Fruit fly (Drosophila melanogaster) whole organism, embryonic: ENCODE data around the gene RpL13.

ENCODE experiments used
- Bdp1 ChIP-seq: fragments of 200-800 bp; sonication (Bioruptor generic); optimal IDR thresholded peaks from 3 replicates; lab custom pipeline; 2016; ENCODE audit warnings: missing biosample characterization, missing genetic modification characterization
- CG10267 ChIP-seq: fragments of 200-800 bp; sonication (Bioruptor generic); optimal IDR thresholded peaks from 2 replicates; lab custom pipeline; 2018; ENCODE audit warnings: missing biosample characterization, mild to moderate bottlenecking, missing genetic modification characterization, moderate library complexity
- CG10654 ChIP-seq: fragments of 200-800 bp; sonication (Bioruptor generic); optimal IDR thresholded peaks from 2 replicates; lab custom pipeline; 2016; ENCODE audit warnings: missing biosample characterization, missing genetic modification characterization
- CG11093 ChIP-seq: fragments of 200-800 bp; sonication (Bioruptor generic); IDR thresholded peaks from 3 replicates; pipeline ENCODE4 v1.3.6; 2022; ENCODE audit warnings: missing biosample characterization, missing genetic modification characterization
- CG11247 ChIP-seq: fragments of 200-800 bp; sonication (Bioruptor generic); IDR thresholded peaks from 2 replicates; pipeline ENCODE4 v1.3.6; 2022; ENCODE audit warnings: missing biosample characterization, missing genetic modification characterization
- CG12155 ChIP-seq: fragments of 200-800 bp; sonication (Bioruptor generic); optimal IDR thresholded peaks from 3 replicates; lab custom pipeline; 2016; ENCODE audit warnings: missing biosample characterization, missing genetic modification characterization
- CG14050 ChIP-seq: fragments of 200-800 bp; sonication (Bioruptor generic); IDR thresholded peaks from 3 replicates; pipeline ENCODE4 v1.3.6; 2022; ENCODE audit warnings: missing biosample characterization, missing genetic modification characterization
- CG14860 ChIP-seq: fragments of 200-800 bp; sonication (Bioruptor generic); IDR thresholded peaks from 3 replicates; pipeline ENCODE4 v1.3.6; 2022; ENCODE audit warnings: missing biosample characterization, missing genetic modification characterization; ENCODE audit not compliant: partially characterized antibody
- CG17568 ChIP-seq: fragments of 200-800 bp; sonication (Bioruptor generic); optimal IDR thresholded peaks from 2 replicates; lab custom pipeline; 2018; ENCODE audit warnings: missing biosample characterization, mild to moderate bottlenecking, missing genetic modification characterization, moderate library complexity
- CG2889 ChIP-seq: fragments of 200-800 bp; sonication (Bioruptor generic); IDR thresholded peaks from 3 replicates; pipeline ENCODE4 v1.3.6; 2022; ENCODE audit warnings: missing biosample characterization, missing genetic modification characterization
- CG30431 ChIP-seq: fragments of 200-800 bp; sonication (Bioruptor generic); optimal IDR thresholded peaks from 2 replicates; lab custom pipeline; 2017; ENCODE audit warnings: missing biosample characterization, missing genetic modification characterization
- CG31388 ChIP-seq: fragments of 200-800 bp; sonication (Bioruptor generic); optimal IDR thresholded peaks from 2 replicates; lab custom pipeline; 2016; ENCODE audit warnings: missing biosample characterization, missing genetic modification characterization
- CG33213 ChIP-seq: fragments of 200-800 bp; sonication (Bioruptor generic); optimal IDR thresholded peaks from 3 replicates; lab custom pipeline; 2016; ENCODE audit warnings: missing biosample characterization, missing genetic modification characterization
- CG3838 ChIP-seq: fragments of 200-800 bp; sonication (Bioruptor generic); optimal IDR thresholded peaks from 3 replicates; lab custom pipeline; 2016; ENCODE audit warnings: missing biosample characterization, missing genetic modification characterization
- CG4820 ChIP-seq: fragments of 200-800 bp; sonication (Bioruptor generic); optimal IDR thresholded peaks from 3 replicates; lab custom pipeline; 2016; ENCODE audit warnings: missing biosample characterization, missing genetic modification characterization
- CG6791 ChIP-seq: fragments of 200-800 bp; sonication (Bioruptor generic); IDR thresholded peaks from 3 replicates; pipeline ENCODE4 v1.3.6; 2022; ENCODE audit warnings: missing biosample characterization, missing genetic modification characterization; ENCODE audit not compliant: partially characterized antibody
- CG6813 ChIP-seq: fragments of 200-800 bp; sonication (Bioruptor generic); optimal IDR thresholded peaks from 2 replicates; lab custom pipeline; 2017; ENCODE audit warnings: missing biosample characterization, missing genetic modification characterization, mild to moderate bottlenecking, moderate library complexity, missing genetic modification reagents
- D19B ChIP-seq: fragments of 200-800 bp; sonication (Bioruptor generic); optimal IDR thresholded peaks from 2 replicates; lab custom pipeline; 2017; ENCODE audit warnings: missing biosample characterization, mild to moderate bottlenecking, missing genetic modification characterization
- Dad ChIP-seq: fragments of 200-800 bp; sonication (Bioruptor generic); optimal IDR thresholded peaks from 3 replicates; lab custom pipeline; 2016; ENCODE audit warnings: missing biosample characterization, missing genetic modification characterization
- Dref ChIP-seq: fragments of 200-800 bp; sonication (Bioruptor generic); IDR thresholded peaks from 2 replicates; pipeline ENCODE4 v1.3.6; 2022; ENCODE audit warnings: missing biosample characterization, missing genetic modification characterization
- Fer1 ChIP-seq: fragments of 200-800 bp; sonication (Bioruptor generic); optimal IDR thresholded peaks from 2 replicates; lab custom pipeline; 2017; ENCODE audit warnings: missing biosample characterization, mild to moderate bottlenecking, missing genetic modification characterization
- Hand ChIP-seq: fragments of 200-800 bp; sonication (Bioruptor generic); optimal IDR thresholded peaks from 2 replicates; lab custom pipeline; 2017; ENCODE audit warnings: mild to moderate bottlenecking, missing biosample characterization, missing genetic modification reagents, missing genetic modification characterization
- Hr78 ChIP-seq, 2 experiments: fragments of 200-800 bp in 1 of 2; fragments of >200 bp in 1 of 2; sonication (Bioruptor generic) in 1 of 2; optimal IDR thresholded peaks; 2 replicates each; lab custom pipeline; 2017 to 2019; ENCODE audit warnings: missing biosample characterization in 2 of 2, missing genetic modification characterization in 2 of 2, mild to moderate bottlenecking in 1 of 2, moderate library complexity in 1 of 2
- Kr ChIP-seq: fragments of 200-800 bp; sonication (Bioruptor generic); optimal IDR thresholded peaks from 2 replicates; lab custom pipeline; 2017; ENCODE audit warnings: missing biosample characterization, mild to moderate bottlenecking, missing genetic modification characterization
- Lhr ChIP-seq: fragments of 200-800 bp; sonication (Bioruptor generic); optimal IDR thresholded peaks from 3 replicates; lab custom pipeline; 2017; ENCODE audit warnings: mild to moderate bottlenecking, missing biosample characterization, missing genetic modification reagents, missing genetic modification characterization
- MBD-R2 ChIP-seq: fragments of 200-800 bp; sonication (Bioruptor generic); IDR thresholded peaks from 2 replicates; pipeline ENCODE4 v1.3.6; 2022; ENCODE audit warnings: missing biosample characterization, missing genetic modification characterization
- Meics ChIP-seq: fragments of 200-800 bp; sonication (Bioruptor generic); optimal IDR thresholded peaks from 2 replicates; lab custom pipeline; 2017; ENCODE audit warnings: missing biosample characterization, mild to moderate bottlenecking, missing genetic modification characterization
- NFAT ChIP-seq: fragments of 200-800 bp; sonication (Bioruptor generic); IDR thresholded peaks from 2 replicates; pipeline ENCODE4 v1.3.6; 2022; ENCODE audit warnings: missing biosample characterization, missing genetic modification characterization
- Nf-YC ChIP-seq: fragments of 200-800 bp; optimal IDR thresholded peaks from 3 replicates; lab custom pipeline; 2019; ENCODE audit warnings: missing biosample characterization, mild to moderate bottlenecking, missing genetic modification characterization, moderate library complexity
- NfI ChIP-seq: fragments of 200-800 bp; sonication (Bioruptor generic); optimal IDR thresholded peaks from 3 replicates; lab custom pipeline; 2018; ENCODE audit warnings: missing biosample characterization, mild to moderate bottlenecking, missing genetic modification characterization, moderate library complexity
- Optix ChIP-seq: fragments of 200-800 bp; sonication (Bioruptor generic); IDR thresholded peaks from 3 replicates; pipeline ENCODE4 v1.3.6; 2022; ENCODE audit warnings: missing biosample characterization, missing genetic modification characterization
- Xrp1 ChIP-seq: fragments of 200-800 bp; sonication (Bioruptor generic); IDR thresholded peaks from 2 replicates; pipeline ENCODE4 v1.3.6; 2022; ENCODE audit warnings: missing biosample characterization, missing genetic modification characterization
- ara ChIP-seq: fragments of 200-800 bp; sonication (Bioruptor generic); IDR thresholded peaks from 2 replicates; pipeline ENCODE4 v1.3.6; 2022; ENCODE audit warnings: missing biosample characterization, missing genetic modification characterization
- ash1 ChIP-seq: fragments of 200-800 bp; sonication (Bioruptor generic); optimal IDR thresholded peaks from 2 replicates; lab custom pipeline; 2018; ENCODE audit warnings: missing biosample characterization, mild to moderate bottlenecking, missing genetic modification characterization
- bigmax ChIP-seq: fragments of 200-800 bp; sonication (Bioruptor generic); optimal IDR thresholded peaks from 2 replicates; lab custom pipeline; 2018; ENCODE audit warnings: missing biosample characterization, mild to moderate bottlenecking, missing genetic modification characterization
- cad ChIP-seq: fragments of >200 bp; optimal IDR thresholded peaks from 2 replicates; lab custom pipeline; 2017; ENCODE audit warnings: missing biosample characterization, missing genetic modification characterization
- cas ChIP-seq: fragments of 200-800 bp; sonication (Bioruptor generic); IDR thresholded peaks from 2 replicates; pipeline ENCODE4 v1.3.6; 2022; ENCODE audit warnings: missing biosample characterization, missing genetic modification characterization
- cg ChIP-seq: fragments of 200-800 bp; sonication (Bioruptor generic); optimal IDR thresholded peaks from 3 replicates; lab custom pipeline; 2019; ENCODE audit warnings: missing biosample characterization, mild to moderate bottlenecking, missing genetic modification characterization, moderate library complexity
- gfzf ChIP-seq: fragments of 200-800 bp; sonication (Bioruptor generic); optimal IDR thresholded peaks from 2 replicates; lab custom pipeline; 2016; ENCODE audit warnings: missing biosample characterization, mild to moderate bottlenecking, missing genetic modification characterization, moderate library complexity
- ind ChIP-seq: fragments of 200-800 bp; sonication (Bioruptor generic); optimal IDR thresholded peaks from 3 replicates; lab custom pipeline; 2016; ENCODE audit warnings: missing biosample characterization, missing genetic modification characterization
- ken ChIP-seq: fragments of 200-800 bp; sonication (Bioruptor generic); IDR thresholded peaks from 3 replicates; pipeline ENCODE4 v1.3.6; 2022; ENCODE audit warnings: missing biosample characterization, missing genetic modification characterization
- org-1 ChIP-seq: fragments of 200-800 bp; sonication (Bioruptor generic); optimal IDR thresholded peaks from 2 replicates; lab custom pipeline; 2017; ENCODE audit warnings: missing biosample characterization, missing genetic modification characterization
- scrt ChIP-seq: fragments of 200-800 bp; sonication (Bioruptor generic); optimal IDR thresholded peaks from 2 replicates; lab custom pipeline; 2018; ENCODE audit warnings: missing biosample characterization, mild to moderate bottlenecking, missing genetic modification characterization, moderate library complexity
- stwl ChIP-seq: fragments of 200-800 bp; sonication (Bioruptor generic); optimal IDR thresholded peaks from 3 replicates; lab custom pipeline; 2018; ENCODE audit warnings: missing biosample characterization, mild to moderate bottlenecking, missing genetic modification characterization, moderate library complexity
- trh ChIP-seq: fragments of 200-800 bp; sonication (Bioruptor generic); optimal IDR thresholded peaks from 2 replicates; lab custom pipeline; 2016; ENCODE audit warnings: missing biosample characterization, missing genetic modification characterization
- vfl ChIP-seq: fragments of 200-800 bp; sonication (Bioruptor generic); optimal IDR thresholded peaks from 2 replicates; lab custom pipeline; 2016; ENCODE audit warnings: missing biosample characterization, missing genetic modification characterization
- zen2 ChIP-seq: fragments of 200-800 bp; sonication (Bioruptor generic); IDR thresholded peaks from 3 replicates; pipeline ENCODE4 v1.3.6; 2022; ENCODE audit warnings: missing biosample characterization, missing genetic modification characterization; ENCODE audit not compliant: partially characterized antibody
- zf30C ChIP-seq: fragments of 200-800 bp; sonication (Bioruptor generic); optimal IDR thresholded peaks from 3 replicates; lab custom pipeline; 2018; ENCODE audit warnings: missing biosample characterization, mild to moderate bottlenecking, missing genetic modification characterization
- zfh1 ChIP-seq: fragments of 200-800 bp; sonication (Bioruptor generic); IDR thresholded peaks from 3 replicates; pipeline ENCODE4 v1.3.6; 2022; ENCODE audit warnings: missing biosample characterization, missing genetic modification characterization

Gene RpL13

dm6 chr2L:9966983-9967737, at the start of gene RpL13, which contains the start of gene Dref:
Gene RpL13, plus strand, starts transcription at chr2L:9967313.
Gene Dref, minus strand, starts transcription at chr2L:9967229.
- TF ChIP-seq stwl (tag; lab: Kevin White, UChicago) (peak; percentile 76), CG14860 (peak; percentile 83), ara (GFP tag; lab: Robert Waterston, UW) (peak; percentile 75), org-1 (GFP tag; lab: Kevin White, UChicago) (peak; percentile 91), Dad (GFP tag; lab: Kevin White, UChicago) (peak; percentile 85), gfzf (GFP tag; lab: Kevin White, UChicago) (peak; percentile 47), CG2889 (no peak), ash1 (GFP tag; lab: Kevin White, UChicago) (peak; percentile 95), CG33213 (GFP tag; lab: Kevin White, UChicago) (peak; percentile 92), cad (GFP tag; lab: Kevin White, UChicago) (no peak), Hand (GFP tag; lab: Kevin White, UChicago) (peak; percentile 86), zf30C (GFP tag; lab: Kevin White, UChicago) (peak; percentile 63), CG4820 (GFP tag; lab: Kevin White, UChicago) (peak; percentile 54), Bdp1 (peak; percentile 64), Dref (peak; percentile 81), cg (GFP tag; lab: Kevin White, UChicago) (no peak), scrt (GFP tag; lab: Kevin White, UChicago) (peak; percentile 85), vfl (GFP tag; lab: Kevin White, UChicago) (peak; percentile 65), Optix (peak; percentile 65), Nf-YC (tag; lab: Kevin White, UChicago) (peak; percentile 83), CG10267 (tag; lab: Kevin White, UChicago) (peak; percentile 94), CG11093 (GFP tag; lab: Robert Waterston, UW) (no peak), ken (GFP tag; lab: Robert Waterston, UW) (peak; percentile 75; the same call in 2 of the 3 replicates), MBD-R2 (GFP tag; lab: Robert Waterston, UW) (peak; percentile 69), CG17568 (GFP tag; lab: Kevin White, UChicago) (no peak), bigmax (GFP tag; lab: Kevin White, UChicago) (peak; percentile 83), CG6791 (GFP tag; lab: Robert Waterston, UW) (peak; percentile 69; the same call in 2 of the 3 replicates), zfh1 (GFP tag; lab: Robert Waterston, UW) (peak; percentile 86), Xrp1 (GFP tag; lab: Robert Waterston, UW) (peak; percentile 58; the same call in 1 of the 2 replicates), CG6813 (GFP tag; lab: Kevin White, UChicago) (peak; percentile 93), CG14050 (GFP tag; lab: Robert Waterston, UW) (peak; percentile 69), Fer1 (GFP tag; lab: Kevin White, UChicago) (peak; percentile 95), Lhr (GFP tag; lab: Kevin White, UChicago) (peak; percentile 80), CG3838 (peak; percentile 71), CG30431 (peak; percentile 49), Hr78 (GFP tag; optimal IDR thresholded peaks at IDR 0.05; lab: Kevin White, UChicago) (peak in 1 of 2 experiments; percentile 47), zen2 (no peak; the same call in 2 of the 3 replicates), cas (GFP tag; lab: Robert Waterston, UW) (no peak), trh (GFP tag; lab: Kevin White, UChicago) (peak; percentile 64), D19B (GFP tag; lab: Kevin White, UChicago) (peak; percentile 75), CG12155 (peak; percentile 69), NFAT (GFP tag; lab: Robert Waterston, UW) (peak; percentile 82), Kr (GFP tag; lab: Kevin White, UChicago) (peak; percentile 12), NfI (peak; percentile 94), ind (GFP tag; lab: Kevin White, UChicago) (peak; percentile 69), CG11247 (GFP tag; lab: Robert Waterston, UW) (peak; percentile 75), CG10654 (GFP tag; lab: Kevin White, UChicago) (peak; percentile 79), Meics (GFP tag; lab: Kevin White, UChicago) (peak; percentile 94), CG31388 (GFP tag; lab: Kevin White, UChicago) (peak; percentile 3)
